Fruit fly (Drosophila melanogaster): ENCODE results near the gene CG34130.

The CG34130 gene

dm6 chr3R:26226506-26227277, 36.9 kb upstream of the CG34130 start:
- TF ChIP-seq nom (GFP tag; optimal IDR thresholded peaks at IDR 0.05) (peak; percentile 40), ken (GFP tag; IDR thresholded peaks at IDR 0.05) (0 out of 3 replicates have a peak, but pooled peaks have one; percentile 10), ara (GFP tag; IDR thresholded peaks at IDR 0.05) (no peak), CG15073 (GFP tag; optimal IDR thresholded peaks at IDR 0.05) (no peak), trem (tag; optimal IDR thresholded peaks at IDR 0.05) (no peak), CG2116 (GFP tag; optimal IDR thresholded peaks at IDR 0.05) (no peak), chinmo (GFP tag; IDR thresholded peaks at IDR 0.05; ENCODE audit: partially characterized antibody) (0 out of 4 replicates have a peak, but pooled peaks have one; percentile 45), chm (GFP tag; IDR thresholded peaks at IDR 0.05) (no peak), amos (GFP tag; IDR thresholded peaks at IDR 0.05; ENCODE audit: partially characterized antibody) (no peak), Med (GFP tag) (peak; percentile 23), Mrtf (GFP tag; IDR thresholded peaks at IDR 0.05) (no peak), cwo (GFP tag; optimal IDR thresholded peaks at IDR 0.05) (peak; percentile 67), vvl (GFP tag; IDR thresholded peaks at IDR 0.05) (peak; percentile 40; the same call in 1 of the 2 replicates), CG4707 (GFP tag; optimal IDR thresholded peaks at IDR 0.05) (no peak), z (GFP tag; IDR thresholded peaks at IDR 0.05) (peak; percentile 88), Dp (GFP tag; optimal IDR thresholded peaks at IDR 0.05) (no peak), eve (GFP tag; optimal IDR thresholded peaks at IDR 0.05) (peak in 1 of 2 experiments; percentile 6), sens (GFP tag) (peak; percentile 51), Adf1 (GFP tag; IDR thresholded peaks at IDR 0.05) (no peak), slou (GFP tag; optimal IDR thresholded peaks at IDR 0.05) (no peak), fru (optimal IDR thresholded peaks at IDR 0.05) (no peak), Max (GFP tag; optimal IDR thresholded peaks at IDR 0.05) (no peak), CG12769 (tag; optimal IDR thresholded peaks at IDR 0.05) (peak; percentile 5), zfh1 (GFP tag; IDR thresholded peaks at IDR 0.05) (no peak), Kr (GFP tag; optimal IDR thresholded peaks at IDR 0.05) (no peak)

dm6 chr3R:26222123-26222651, 32.4 kb upstream of the CG34130 start:
- peak; percentile 22 for TF ChIP-seq CG10431 (GFP tag; optimal IDR thresholded peaks at IDR 0.05)
- peak; percentile 19 for TF ChIP-seq CG18599 (GFP tag; optimal IDR thresholded peaks at IDR 0.05)
- no peak for TF ChIP-seq CG3065 (GFP tag; optimal IDR thresholded peaks at IDR 0.05)
- no peak for TF ChIP-seq ssp (GFP tag; IDR thresholded peaks at IDR 0.05)
- TF ChIP-seq CG1603 (tag; optimal IDR thresholded peaks at IDR 0.05): peak; percentile 13
- TF ChIP-seq ap (GFP tag; IDR thresholded peaks at IDR 0.05): no peak
- no peak for TF ChIP-seq CG7357 (GFP tag; IDR thresholded peaks at IDR 0.05)
- TF ChIP-seq dmrt11E (tag; optimal IDR thresholded peaks at IDR 0.05): no peak
- no peak for TF ChIP-seq CG15514 (GFP tag; optimal IDR thresholded peaks at IDR 0.05)
- TF ChIP-seq otp (GFP tag; IDR thresholded peaks at IDR 0.05): no peak
- TF ChIP-seq pfk (GFP tag; optimal IDR thresholded peaks at IDR 0.05): no peak
- no peak for TF ChIP-seq CG2120 (GFP tag; optimal IDR thresholded peaks at IDR 0.05)
- TF ChIP-seq exex (tag; optimal IDR thresholded peaks at IDR 0.05): peak; percentile 19
- TF ChIP-seq CG8359 (GFP tag; optimal IDR thresholded peaks at IDR 0.05; ENCODE audit: borderline replicate concordance): no peak
- peak; percentile 40 for TF ChIP-seq CG15601 (tag; optimal IDR thresholded peaks at IDR 0.05)
- TF ChIP-seq CG12071 (GFP tag; optimal IDR thresholded peaks at IDR 0.05): peak; percentile 13
- no peak for TF ChIP-seq lilli (GFP tag; optimal IDR thresholded peaks at IDR 0.05)
- TF ChIP-seq ato (GFP tag; IDR thresholded peaks at IDR 0.05; ENCODE audit: partially characterized antibody): no peak
- peak; percentile 8 for TF ChIP-seq CG1529 (GFP tag; optimal IDR thresholded peaks at IDR 0.05)
- TF ChIP-seq fd64A (GFP tag; optimal IDR thresholded peaks at IDR 0.05): peak; percentile 52
- TF ChIP-seq Atf3 (GFP tag; optimal IDR thresholded peaks at IDR 0.05): no peak
- TF ChIP-seq D19B (GFP tag; optimal IDR thresholded peaks at IDR 0.05): no peak
- TF ChIP-seq CG6654 (GFP tag; optimal IDR thresholded peaks at IDR 0.05): no peak
- TF ChIP-seq Ssrp (tag; optimal IDR thresholded peaks at IDR 0.05): no peak
- 0 out of 4 replicates have a peak, but pooled peaks have one; percentile 71 for TF ChIP-seq chinmo (GFP tag; IDR thresholded peaks at IDR 0.05; ENCODE audit: partially characterized antibody)
- peak; percentile 82 for TF ChIP-seq Med (GFP tag)

Data from whole organism, embryonic.